Fruit fly (Drosophila melanogaster) whole organism, wandering third instar larva: ENCODE data around the gene CG43739.
A peak's percentile ranks its signal among the peaks of the same experiment; 100 is the strongest.

Source experiments
- CG9705 ChIP-seq: fragments of 200-800 bp; sonication (Bioruptor generic); optimal IDR thresholded peaks from 2 replicates; lab custom pipeline; 2018; ENCODE audit warnings: missing biosample characterization, mild to moderate bottlenecking, missing genetic modification characterization
- HLH106 ChIP-seq: fragments of 200-800 bp; optimal IDR thresholded peaks from 3 replicates; lab custom pipeline; 2019; ENCODE audit warnings: missing biosample characterization, mild to moderate bottlenecking, missing genetic modification characterization, moderate library complexity
- Hnf4 ChIP-seq: fragments of 200-800 bp; sonication (Bioruptor generic); optimal IDR thresholded peaks from 2 replicates; lab custom pipeline; 2016; ENCODE audit warnings: missing biosample characterization, mild to moderate bottlenecking, missing genetic modification characterization
- Hr78 ChIP-seq: fragments of >200 bp; optimal IDR thresholded peaks from 2 replicates; lab custom pipeline; 2017; ENCODE audit warnings: missing biosample characterization, missing genetic modification characterization
- Rel ChIP-seq, 2 experiments: fragments of 200-800 bp; sonication (Bioruptor generic) in 1 of 2; optimal IDR thresholded peaks; 2 replicates in 1 of 2; 3 replicates in 1 of 2; lab custom pipeline; 2016 to 2019; ENCODE audit warnings: mild to moderate bottlenecking in 2 of 2, missing biosample characterization in 2 of 2, missing genetic modification characterization in 2 of 2, moderate library complexity in 1 of 2
- Vsx2 ChIP-seq: fragments of 200-300, 225-300 bp; sonication (Bioruptor generic); optimal IDR thresholded peaks from 2 replicates; lab custom pipeline; 2018; ENCODE audit warnings: missing biosample characterization, missing genetic modification characterization; ENCODE audit not compliant: partially characterized antibody
- brk ChIP-seq: fragments of 200-800 bp; sonication (Bioruptor generic); optimal IDR thresholded peaks from 2 replicates; lab custom pipeline; 2016; ENCODE audit warnings: missing biosample characterization, mild to moderate bottlenecking, missing genetic modification characterization
- fru ChIP-seq: fragments of 200-800 bp; sonication (Bioruptor generic); optimal IDR thresholded peaks from 3 replicates; lab custom pipeline; 2016; ENCODE audit warnings: missing biosample characterization, mild to moderate bottlenecking, missing genetic modification characterization
- h ChIP-seq: fragments of 200-800 bp; sonication (Bioruptor generic); optimal IDR thresholded peaks from 3 replicates; lab custom pipeline; 2016; ENCODE audit warnings: missing biosample characterization, mild to moderate bottlenecking, missing genetic modification characterization
- pan ChIP-seq: fragments of >200 bp; optimal IDR thresholded peaks from 2 replicates; lab custom pipeline; 2017
- psq ChIP-seq: fragments of 200-800 bp; sonication (Bioruptor generic); optimal IDR thresholded peaks from 3 replicates; lab custom pipeline; 2017; ENCODE audit warnings: missing biosample characterization, mild to moderate bottlenecking, missing genetic modification characterization, moderate library complexity

dm6 chr2L:20887273-20887672 lies 31.5 kb downstream of the CG43739 start:
- TF ChIP-seq psq (GFP tag; lab: Kevin White, UChicago) = no peak
- TF ChIP-seq brk (GFP tag; lab: Kevin White, UChicago) = no peak
- no peak for TF ChIP-seq Rel (GFP tag; optimal IDR thresholded peaks at IDR 0.05; lab: Kevin White, UChicago)
- TF ChIP-seq Rel (tag; optimal IDR thresholded peaks at IDR 0.05; lab: Kevin White, UChicago) = peak; percentile 22
- TF ChIP-seq CG9705 = no peak
- TF ChIP-seq Vsx2 = no peak
- TF ChIP-seq HLH106 (tag; lab: Kevin White, UChicago) = no peak
- TF ChIP-seq pan = no peak
- TF ChIP-seq fru (GFP tag; lab: Kevin White, UChicago) = no peak
- no peak for TF ChIP-seq h (GFP tag; lab: Kevin White, UChicago)
- no peak for TF ChIP-seq Hnf4 (GFP tag; lab: Kevin White, UChicago)
- no peak for TF ChIP-seq Hr78 (GFP tag; lab: Kevin White, UChicago)
